Worm (Caenorhabditis elegans) whole organism, L2 larva: Measurements from ENCODE around the gene F12A10.9.

Experiments
- alr-1 ChIP-seq: fragments of 150-350 bp; optimal IDR thresholded peaks from 2 replicates; lab custom pipeline; 2014; ENCODE audit warnings: missing biosample characterization, missing genetic modification characterization
- ama-1 ChIP-seq: fragments of 150-350 bp; optimal IDR thresholded peaks from 2 replicates; lab custom pipeline; 2018; ENCODE audit warnings: inconsistent platforms
- lin-11 ChIP-seq: fragments of 150-350 bp; sonication (generic microtip); optimal IDR thresholded peaks from 2 replicates; lab custom pipeline; 2014; ENCODE audit warnings: missing biosample characterization, missing genetic modification characterization, inconsistent platforms, mixed read lengths
- lin-13 ChIP-seq: fragments of 150-350 bp; optimal IDR thresholded peaks from 2 replicates; lab custom pipeline; 2014; ENCODE audit warnings: missing biosample characterization, missing genetic modification reagents, missing genetic modification characterization
- nhr-11 ChIP-seq: fragments of 150-350 bp; optimal IDR thresholded peaks from 2 replicates; lab custom pipeline; 2014; ENCODE audit warnings: missing biosample characterization, missing genetic modification characterization
- nhr-12 ChIP-seq: fragments of 150-350 bp; optimal IDR thresholded peaks from 2 replicates; lab custom pipeline; 2014; ENCODE audit warnings: missing biosample characterization, missing genetic modification characterization
- nhr-77 ChIP-seq: fragments of 150-350 bp; optimal IDR thresholded peaks from 2 replicates; lab custom pipeline; 2014; ENCODE audit warnings: missing biosample characterization, missing genetic modification characterization
- peb-1 ChIP-seq: fragments of 150-350 bp; optimal IDR thresholded peaks from 2 replicates; lab custom pipeline; 2014; ENCODE audit warnings: missing biosample characterization, missing genetic modification characterization
- skn-1 ChIP-seq: sonication (generic microtip); optimal IDR thresholded peaks from 2 replicates; lab custom pipeline; 2017; ENCODE audit warnings: missing biosample characterization, missing genetic modification characterization
- snpc-4 ChIP-seq: fragments of 150-350 bp; optimal IDR thresholded peaks from 2 replicates; lab custom pipeline; 2014; ENCODE audit warnings: missing biosample characterization, missing genetic modification characterization
- unc-62 ChIP-seq: fragments of 150-350 bp; optimal IDR thresholded peaks from 2 replicates; lab custom pipeline; 2014; ENCODE audit warnings: missing biosample characterization, missing genetic modification reagents, missing genetic modification characterization
- ztf-11 ChIP-seq: sonication (generic microtip); optimal IDR thresholded peaks from 2 replicates; lab custom pipeline; 2017; ENCODE audit warnings: missing biosample characterization, missing genetic modification characterization

ce11 chrII:5474946-5475345, 23.5 kb upstream of the F12A10.9 start, which contains the start of gene ilcr-2:
- no peak for TF ChIP-seq peb-1 (tag; lab: Kevin White, UChicago)
- no peak for TF ChIP-seq lin-11 (tag; lab: Kevin White, UChicago)
- TF ChIP-seq nhr-12 (tag; lab: Kevin White, UChicago): no peak
- no peak for TF ChIP-seq nhr-77 (tag; lab: Kevin White, UChicago)
- no peak for TF ChIP-seq alr-1 (tag; lab: Kevin White, UChicago)
- no peak for TF ChIP-seq nhr-11 (tag; lab: Kevin White, UChicago)
- TF ChIP-seq skn-1 (tag; lab: Kevin White, UChicago): no peak
- TF ChIP-seq unc-62 (GFP tag; lab: Kevin White, UChicago): no peak
- TF ChIP-seq snpc-4 (tag; lab: Kevin White, UChicago): no peak
- TF ChIP-seq ama-1 (lab: Kevin White, UChicago): no peak
- TF ChIP-seq ztf-11 (tag; lab: Kevin White, UChicago): no peak
- TF ChIP-seq lin-13: no peak
